4 fruit fly cellular contexts compared by ENCODE assay signal in genomic region chr3L:8457866-8458766, dm6.
TF ChIP-seq lines count a peak whose summit lies in the region.

No protein-coding gene starts in this region.

TF ChIP-seq in whole organism, adult, 20 proteins besides CTCF, POLR2A, EP300 and RAD21 (continued from another document):
- TF ChIP-seq cic (GFP tag; optimal IDR thresholded peaks at IDR 0.05; lab: Kevin White, UChicago) (peak; percentile 35), Mnt (GFP tag; optimal IDR thresholded peaks at IDR 0.05; lab: Kevin White, UChicago) (peak; percentile 12)

TF ChIP-seq in whole organism, embryonic, 481 proteins besides CTCF, POLR2A, EP300 and RAD21 (continued from another document and continues in another):
- TF ChIP-seq CG5953 (GFP tag; IDR thresholded peaks at IDR 0.05; lab: Robert Waterston, UW) (peak; percentile 97), CG31224 (GFP tag; IDR thresholded peaks at IDR 0.05; lab: Robert Waterston, UW) (peak; percentile 94), CG6254 (GFP tag; optimal IDR thresholded peaks at IDR 0.05; lab: Kevin White, UChicago) (peak; percentile 97), hkb (optimal IDR thresholded peaks at IDR 0.05; lab: Kevin White, UChicago) (no peak), hkb (GFP tag; IDR thresholded peaks at IDR 0.05; lab: Robert Waterston, UW) (peak; percentile 99), E2f1 (GFP tag; IDR thresholded peaks at IDR 0.05; lab: Robert Waterston, UW) (peak; percentile 98), ttk (GFP tag; IDR thresholded peaks at IDR 0.05; lab: Robert Waterston, UW) (peak; percentile 98), Side (GFP tag; optimal IDR thresholded peaks at IDR 0.05; lab: Kevin White, UChicago) (peak; percentile 96), tna (GFP tag; IDR thresholded peaks at IDR 0.05; lab: Robert Waterston, UW; ENCODE audit: partially characterized antibody) (no peak), emc (GFP tag; optimal IDR thresholded peaks at IDR 0.05; lab: Kevin White, UChicago) (peak; percentile 86), CG7839 (tag; optimal IDR thresholded peaks at IDR 0.05; lab: Kevin White, UChicago) (peak; percentile 99), Bdp1 (GFP tag; optimal IDR thresholded peaks at IDR 0.05; lab: Kevin White, UChicago) (peak; percentile 92), Hmr (GFP tag; optimal IDR thresholded peaks at IDR 0.05; lab: Kevin White, UChicago) (peak; percentile 98), crc (GFP tag; optimal IDR thresholded peaks at IDR 0.05; lab: Kevin White, UChicago) (peak; percentile 97), nmo (GFP tag; optimal IDR thresholded peaks at IDR 0.05; lab: Kevin White, UChicago) (peak; percentile 99), croc (GFP tag; conservative IDR thresholded peaks at IDR 0.05; lab: Robert Waterston, UW) (peak; percentile 98), D19A (tag; optimal IDR thresholded peaks at IDR 0.05; lab: Kevin White, UChicago) (peak; percentile 98), HLHmδ (GFP tag; optimal IDR thresholded peaks at IDR 0.05; lab: Kevin White, UChicago) (peak; percentile 80), CG13296 (GFP tag; optimal IDR thresholded peaks at IDR 0.05; lab: Kevin White, UChicago) (peak; percentile 95), sd (tag; optimal IDR thresholded peaks at IDR 0.05; lab: Kevin White, UChicago) (peak; percentile 99), CG4820 (GFP tag; optimal IDR thresholded peaks at IDR 0.05; lab: Kevin White, UChicago) (peak; percentile 98), CG31365 (tag; optimal IDR thresholded peaks at IDR 0.05; lab: Kevin White, UChicago) (peak; percentile 87), CG17568 (GFP tag; optimal IDR thresholded peaks at IDR 0.05; lab: Kevin White, UChicago) (peak; percentile 97), sna (GFP tag; IDR thresholded peaks at IDR 0.05; lab: Robert Waterston, UW; ENCODE audit: partially characterized antibody) (peak; percentile 42; the same call in 1 of the 2 replicates), Ets97D (GFP tag; optimal IDR thresholded peaks at IDR 0.05; lab: Kevin White, UChicago) (peak; percentile 93), CG1647 (GFP tag; optimal IDR thresholded peaks at IDR 0.05; lab: Kevin White, UChicago) (peak; percentile 97), Dll (GFP tag; IDR thresholded peaks at IDR 0.05; lab: Robert Waterston, UW; ENCODE audit: partially characterized antibody) (0 out of 4 replicates have a peak, but pooled peaks have one; percentile 11), CG13287 (GFP tag; IDR thresholded peaks at IDR 0.05; lab: Robert Waterston, UW; ENCODE audit: partially characterized antibody) (no peak), B-H2 (GFP tag; optimal IDR thresholded peaks at IDR 0.05; lab: Kevin White, UChicago) (peak; percentile 90), CG17912 (GFP tag; optimal IDR thresholded peaks at IDR 0.05; lab: Kevin White, UChicago) (peak; percentile 87), HmgD (GFP tag; optimal IDR thresholded peaks at IDR 0.05; lab: Kevin White, UChicago) (peak; percentile 95), zf30C (GFP tag; optimal IDR thresholded peaks at IDR 0.05; lab: Kevin White, UChicago) (peak; percentile 95), sug (tag; optimal IDR thresholded peaks at IDR 0.05; lab: Kevin White, UChicago) (peak; percentile 95), CG18011 (GFP tag; optimal IDR thresholded peaks at IDR 0.05; lab: Kevin White, UChicago) (peak; percentile 89), so (GFP tag; IDR thresholded peaks at IDR 0.05; lab: Robert Waterston, UW) (peak; percentile 98), Asciz (GFP tag; optimal IDR thresholded peaks at IDR 0.05; lab: Kevin White, UChicago) (peak; percentile 99), cad (GFP tag; optimal IDR thresholded peaks at IDR 0.05; lab: Kevin White, UChicago) (no peak), Bgb (GFP tag; IDR thresholded peaks at IDR 0.05; lab: Robert Waterston, UW; ENCODE audit: partially characterized antibody) (peak; percentile 39; the same call in 1 of the 2 replicates), hb (GFP tag; IDR thresholded peaks at IDR 0.05; lab: Robert Waterston, UW; ENCODE audit: partially characterized antibody) (no peak), fd96Cb (tag; optimal IDR thresholded peaks at IDR 0.05; lab: Kevin White, UChicago) (peak; percentile 99), Hr3 (GFP tag; optimal IDR thresholded peaks at IDR 0.05; lab: Kevin White, UChicago) (peak; percentile 98)

TF ChIP-seq in whole organism, prepupa, 60 proteins besides CTCF, POLR2A, EP300 and RAD21 (continued from another document):
- TF ChIP-seq Hr39 (GFP tag; optimal IDR thresholded peaks at IDR 0.05; lab: Kevin White, UChicago) (peak; percentile 89), Ets96B (tag; optimal IDR thresholded peaks at IDR 0.05; lab: Kevin White, UChicago) (peak; percentile 96), esn (GFP tag; optimal IDR thresholded peaks at IDR 0.05; lab: Kevin White, UChicago) (peak; percentile 91), Smox (GFP tag; optimal IDR thresholded peaks at IDR 0.05; lab: Kevin White, UChicago) (peak; percentile 84), CG7368 (GFP tag; optimal IDR thresholded peaks at IDR 0.05; lab: Kevin White, UChicago) (peak; percentile 91), CG8319 (GFP tag; optimal IDR thresholded peaks at IDR 0.05; lab: Kevin White, UChicago) (peak; percentile 86), CG6276 (GFP tag; optimal IDR thresholded peaks at IDR 0.05; lab: Kevin White, UChicago) (peak; percentile 95), CG32006 (GFP tag; optimal IDR thresholded peaks at IDR 0.05; lab: Kevin White, UChicago) (peak; percentile 98), CG6163 (GFP tag; IDR thresholded peaks at IDR 0.05; lab: Robert Waterston, UW) (peak; percentile 97), vri (GFP tag; optimal IDR thresholded peaks at IDR 0.05; lab: Kevin White, UChicago) (peak; percentile 61), CG8119 (GFP tag; IDR thresholded peaks at IDR 0.05; lab: Robert Waterston, UW) (peak; percentile 98), acj6 (GFP tag; optimal IDR thresholded peaks at IDR 0.05; lab: Kevin White, UChicago) (peak; percentile 95), CG6854 (GFP tag; optimal IDR thresholded peaks at IDR 0.05; lab: Kevin White, UChicago) (peak; percentile 70), Sox14 (GFP tag; optimal IDR thresholded peaks at IDR 0.05; lab: Kevin White, UChicago) (peak; percentile 93), CG16779 (tag; optimal IDR thresholded peaks at IDR 0.05; lab: Kevin White, UChicago) (peak; percentile 91), CG8632 (GFP tag; optimal IDR thresholded peaks at IDR 0.05; lab: Kevin White, UChicago) (peak; percentile 93), Gug (GFP tag; IDR thresholded peaks at IDR 0.05; lab: Robert Waterston, UW) (peak; percentile 99), CG4318 (GFP tag; optimal IDR thresholded peaks at IDR 0.05; lab: Kevin White, UChicago) (peak; percentile 95), eg (GFP tag; IDR thresholded peaks at IDR 0.05; lab: Robert Waterston, UW) (peak; percentile 97), CG1621 (tag; optimal IDR thresholded peaks at IDR 0.05; lab: Kevin White, UChicago) (peak; percentile 89), fd59A (GFP tag; optimal IDR thresholded peaks at IDR 0.05; lab: Kevin White, UChicago) (peak; percentile 89), svp (GFP tag; lab: Kevin White, UChicago) (peak; percentile 95), CG10669 (GFP tag; optimal IDR thresholded peaks at IDR 0.05; lab: Kevin White, UChicago) (peak; percentile 95), Sox102F (GFP tag; optimal IDR thresholded peaks at IDR 0.05; lab: Kevin White, UChicago) (peak; percentile 87), CG9139 (GFP tag; optimal IDR thresholded peaks at IDR 0.05; lab: Kevin White, UChicago) (peak; percentile 83), Met (GFP tag; optimal IDR thresholded peaks at IDR 0.05; lab: Kevin White, UChicago) (peak; percentile 89), CG31627 (GFP tag; optimal IDR thresholded peaks at IDR 0.05; lab: Kevin White, UChicago) (peak; percentile 88), CG34406 (GFP tag; optimal IDR thresholded peaks at IDR 0.05; lab: Kevin White, UChicago) (peak; percentile 91), Hr4 (GFP tag; optimal IDR thresholded peaks at IDR 0.05; lab: Kevin White, UChicago) (peak; percentile 98), CG11294 (GFP tag; IDR thresholded peaks at IDR 0.05; lab: Robert Waterston, UW) (peak; percentile 89), CG3919 (GFP tag; optimal IDR thresholded peaks at IDR 0.05; lab: Kevin White, UChicago) (peak; percentile 96), spab (GFP tag; optimal IDR thresholded peaks at IDR 0.05; lab: Kevin White, UChicago) (peak; percentile 92), fd85E (GFP tag; optimal IDR thresholded peaks at IDR 0.05; lab: Kevin White, UChicago) (peak; percentile 66), CG10631 (GFP tag; optimal IDR thresholded peaks at IDR 0.05; lab: Kevin White, UChicago) (peak; percentile 95), CG15336 (GFP tag; IDR thresholded peaks at IDR 0.05; lab: Robert Waterston, UW) (peak; percentile 98), Eip78C (GFP tag; lab: Kevin White, UChicago) (peak; percentile 98), salr (GFP tag; optimal IDR thresholded peaks at IDR 0.05; lab: Kevin White, UChicago) (peak; percentile 80 to 96), Blimp-1 (GFP tag; optimal IDR thresholded peaks at IDR 0.05; lab: Kevin White, UChicago) (peak; percentile 48), CG11762 (GFP tag; optimal IDR thresholded peaks at IDR 0.05; lab: Kevin White, UChicago; ENCODE audit: insufficient read depth) (peak; percentile 94), Lpt (GFP tag; optimal IDR thresholded peaks at IDR 0.05; lab: Kevin White, UChicago) (peak; percentile 95), Sox15 (GFP tag; optimal IDR thresholded peaks at IDR 0.05; lab: Kevin White, UChicago) (peak; percentile 84)

TF ChIP-seq in whole organism, wandering third instar larva, 38 proteins besides CTCF, POLR2A, EP300 and RAD21 (continued from another document):
- TF ChIP-seq usp (GFP tag; optimal IDR thresholded peaks at IDR 0.05; lab: Kevin White, UChicago) (no peak), woc (GFP tag; optimal IDR thresholded peaks at IDR 0.05; lab: Kevin White, UChicago) (peak; percentile 39), Sp1 (GFP tag; optimal IDR thresholded peaks at IDR 0.05; lab: Kevin White, UChicago) (peak; percentile 80), pan (optimal IDR thresholded peaks at IDR 0.05; lab: Kevin White, UChicago) (no peak), OdsH (GFP tag; optimal IDR thresholded peaks at IDR 0.05; lab: Kevin White, UChicago) (peak; percentile 84), br (GFP tag; optimal IDR thresholded peaks at IDR 0.05; lab: Kevin White, UChicago) (peak; percentile 82), lola (GFP tag; optimal IDR thresholded peaks at IDR 0.05; lab: Kevin White, UChicago) (no peak), CG9705 (GFP tag; optimal IDR thresholded peaks at IDR 0.05; lab: Kevin White, UChicago) (peak; percentile 36), CG32264 (GFP tag; optimal IDR thresholded peaks at IDR 0.05; lab: Kevin White, UChicago) (peak; percentile 59), dmrt93B (GFP tag; optimal IDR thresholded peaks at IDR 0.05; lab: Kevin White, UChicago) (peak; percentile 51), N (GFP tag; optimal IDR thresholded peaks at IDR 0.05; lab: Kevin White, UChicago) (no peak), Rel (GFP tag; optimal IDR thresholded peaks at IDR 0.05; lab: Kevin White, UChicago) (no peak), Rel (tag; optimal IDR thresholded peaks at IDR 0.05; lab: Kevin White, UChicago) (peak; percentile 13), brk (GFP tag; optimal IDR thresholded peaks at IDR 0.05; lab: Kevin White, UChicago) (peak; percentile 73), sage (GFP tag; optimal IDR thresholded peaks at IDR 0.05; lab: Kevin White, UChicago) (peak; percentile 70), psq (GFP tag; optimal IDR thresholded peaks at IDR 0.05; lab: Kevin White, UChicago) (peak; percentile 72), Myc (optimal IDR thresholded peaks at IDR 0.05; lab: Kevin White, UChicago) (no peak)
